Worm (Caenorhabditis elegans) whole organism, midembryonic: ENCODE results near the gene fbxc-40.

ENCODE experiments used
- T22C8.4 ChIP-seq: fragments of 200-800 bp; sonication (Bioruptor generic); IDR thresholded peaks from 2 replicates; pipeline ENCODE4 v1.3.6; 2022; ENCODE audit warnings: missing genetic modification characterization, missing compliant biosample characterization
- flt-1 ChIP-seq: fragments of 200-800 bp; sonication (Bioruptor generic); IDR thresholded peaks from 2 replicates; pipeline ENCODE4 v1.3.6; 2022; ENCODE audit warnings: missing genetic modification characterization, missing compliant biosample characterization
- klf-2 ChIP-seq: fragments of 200-800 bp; sonication (Bioruptor generic); conservative IDR thresholded peaks from 2 replicates; pipeline ENCODE4 v1.3.6; 2022; ENCODE audit warnings: missing genetic modification reagents, missing genetic modification characterization, missing compliant biosample characterization
- tab-1 ChIP-seq: fragments of 200-800 bp; sonication (Bioruptor generic); IDR thresholded peaks from 2 replicates; pipeline ENCODE4 v1.3.6; 2022; ENCODE audit warnings: missing genetic modification characterization, missing compliant biosample characterization
- ztf-23 ChIP-seq: fragments of 200-800 bp; sonication (Bioruptor generic); IDR thresholded peaks from 2 replicates; pipeline ENCODE4 v1.3.6; 2022; ENCODE audit warnings: missing genetic modification reagents, missing genetic modification characterization, missing compliant biosample characterization
- ztf-29 ChIP-seq: fragments of 200-800 bp; sonication (Bioruptor generic); IDR thresholded peaks from 2 replicates; pipeline ENCODE4 v1.3.6; 2022; ENCODE audit warnings: missing genetic modification reagents, missing genetic modification characterization, missing compliant biosample characterization

ce11 chrII:972850-973249, 13.0 kb upstream of the fbxc-40 start, which contains the start of gene C32B5.15:
- TF ChIP-seq flt-1 (no peak), ztf-29 (GFP tag; lab: Robert Waterston, UW) (no peak), T22C8.4 (no peak), tab-1 (GFP tag; lab: Robert Waterston, UW) (no peak), ztf-23 (no peak), klf-2 (GFP tag; lab: Robert Waterston, UW) (no peak)
